Fruit fly (Drosophila melanogaster): ENCODE data around the gene CG5001.

The CG5001 gene

dm6 chr2L:1217892-1218473 is 32.4 kb downstream of the CG5001 start (continued):
- TF ChIP-seq Oaz (GFP tag; IDR thresholded peaks at IDR 0.05) (peak; percentile 34), CG2199 (GFP tag; IDR thresholded peaks at IDR 0.05) (no peak), mld (GFP tag; IDR thresholded peaks at IDR 0.05; ENCODE audit: partially characterized antibody) (no peak), stc (GFP tag; IDR thresholded peaks at IDR 0.05) (no peak), CG30403 (GFP tag; optimal IDR thresholded peaks at IDR 0.05) (peak; percentile 10), CG5953 (GFP tag; IDR thresholded peaks at IDR 0.05) (peak; percentile 56; the same call in 1 of the 2 replicates), CG5245 (GFP tag; optimal IDR thresholded peaks at IDR 0.05) (no peak), Gug (GFP tag; IDR thresholded peaks at IDR 0.05) (0 out of 4 replicates have a peak, but pooled peaks have one; percentile 1), dan (GFP tag; IDR thresholded peaks at IDR 0.05) (no peak), CG6854 (GFP tag; optimal IDR thresholded peaks at IDR 0.05) (no peak), CG6765 (GFP tag; optimal IDR thresholded peaks at IDR 0.05) (no peak), CG11247 (GFP tag; IDR thresholded peaks at IDR 0.05) (no peak), CG4730 (GFP tag; IDR thresholded peaks at IDR 0.05) (peak; percentile 21; the same call in 1 of the 2 replicates), CG10321 (GFP tag; IDR thresholded peaks at IDR 0.05) (no peak), B-H1 (GFP tag; IDR thresholded peaks at IDR 0.05) (no peak), Hr78 (GFP tag; optimal IDR thresholded peaks at IDR 0.05) (no peak), CG7271 (tag; optimal IDR thresholded peaks at IDR 0.05) (no peak), Abd-B (GFP tag; optimal IDR thresholded peaks at IDR 0.05) (no peak), HLH54F (GFP tag; optimal IDR thresholded peaks at IDR 0.05) (no peak), HHEX (GFP tag; optimal IDR thresholded peaks at IDR 0.05) (no peak), mirr (GFP tag; optimal IDR thresholded peaks at IDR 0.05) (no peak), Bgb (GFP tag; IDR thresholded peaks at IDR 0.05; ENCODE audit: partially characterized antibody) (no peak), Sox100B (GFP tag; optimal IDR thresholded peaks at IDR 0.05) (no peak), CG1792 (GFP tag; optimal IDR thresholded peaks at IDR 0.05) (no peak), H15 (GFP tag; IDR thresholded peaks at IDR 0.05) (no peak), exex (tag; optimal IDR thresholded peaks at IDR 0.05) (no peak), CG33213 (GFP tag; optimal IDR thresholded peaks at IDR 0.05) (no peak), Stat92E (GFP tag; optimal IDR thresholded peaks at IDR 0.05) (no peak), CG8290 (GFP tag; optimal IDR thresholded peaks at IDR 0.05) (no peak), CG8290 (tag; optimal IDR thresholded peaks at IDR 0.05) (no peak), CG7357 (GFP tag; IDR thresholded peaks at IDR 0.05) (no peak), hkb (optimal IDR thresholded peaks at IDR 0.05) (no peak), hkb (GFP tag; IDR thresholded peaks at IDR 0.05) (no peak), run (tag; optimal IDR thresholded peaks at IDR 0.05) (no peak), salm (tag; optimal IDR thresholded peaks at IDR 0.05) (no peak), bowl (GFP tag; IDR thresholded peaks at IDR 0.05) (no peak), CG8478 (optimal IDR thresholded peaks at IDR 0.05) (no peak), tap (tag; optimal IDR thresholded peaks at IDR 0.05) (no peak), CG7556 (GFP tag; optimal IDR thresholded peaks at IDR 0.05) (no peak), crol (GFP tag; IDR thresholded peaks at IDR 0.05) (no peak), CG14050 (GFP tag; IDR thresholded peaks at IDR 0.05) (0 out of 3 replicates have a peak, but pooled peaks have one; percentile 10), nmo (GFP tag; optimal IDR thresholded peaks at IDR 0.05) (no peak), Sry-β (GFP tag; optimal IDR thresholded peaks at IDR 0.05) (no peak), Nf-YA (GFP tag; IDR thresholded peaks at IDR 0.05) (no peak), ssp (GFP tag; IDR thresholded peaks at IDR 0.05) (no peak), Hsf (GFP tag; optimal IDR thresholded peaks at IDR 0.05) (peak; percentile 33), zen (tag; optimal IDR thresholded peaks at IDR 0.05) (no peak), CG6175 (GFP tag; IDR thresholded peaks at IDR 0.05) (no peak), CG10267 (tag; optimal IDR thresholded peaks at IDR 0.05) (no peak), gem (tag; optimal IDR thresholded peaks at IDR 0.05) (peak; percentile 76), CG31441 (GFP tag; IDR thresholded peaks at IDR 0.05) (no peak), ro (GFP tag; IDR thresholded peaks at IDR 0.05) (no peak)

All from whole organism, embryonic.